Fruit fly (Drosophila melanogaster) whole organism, embryonic: ENCODE data around the gene Slmap.

ENCODE experiments used
- Abd-B ChIP-seq: fragments of 200-800 bp; sonication (Bioruptor generic); optimal IDR thresholded peaks from 2 replicates; lab custom pipeline; 2018; ENCODE audit warnings: missing biosample characterization, mild to moderate bottlenecking, missing genetic modification characterization, moderate library complexity
- BEAF-32 ChIP-seq: fragments of 200-800 bp; sonication (Bioruptor generic); optimal IDR thresholded peaks from 3 replicates; lab custom pipeline; 2017; ENCODE audit warnings: missing biosample characterization, missing genetic modification characterization, mild to moderate bottlenecking, moderate library complexity, missing genetic modification reagents
- CG10147 ChIP-seq: fragments of 200-800 bp; sonication (Bioruptor generic); optimal IDR thresholded peaks from 2 replicates; lab custom pipeline; 2019; ENCODE audit warnings: missing biosample characterization, mild to moderate bottlenecking, missing genetic modification characterization, moderate library complexity
- CG1024 ChIP-seq: fragments of 200-800 bp; sonication (Bioruptor generic); IDR thresholded peaks from 2 replicates; pipeline ENCODE4 v1.3.6; 2022; ENCODE audit warnings: missing biosample characterization, missing genetic modification characterization
- CG11723 ChIP-seq: fragments of 200-800 bp; sonication (Bioruptor generic); optimal IDR thresholded peaks from 2 replicates; lab custom pipeline; 2017; ENCODE audit warnings: missing biosample characterization, mild to moderate bottlenecking, missing genetic modification characterization
- CG12071 ChIP-seq: fragments of 200-800 bp; sonication (Bioruptor generic); optimal IDR thresholded peaks from 3 replicates; lab custom pipeline; 2018; ENCODE audit warnings: missing biosample characterization, mild to moderate bottlenecking, missing genetic modification characterization
- CG12219 ChIP-seq: fragments of 200-800 bp; sonication (Bioruptor generic); optimal IDR thresholded peaks from 3 replicates; lab custom pipeline; 2018; ENCODE audit warnings: missing biosample characterization, mild to moderate bottlenecking, missing genetic modification characterization
- CG12659 ChIP-seq: fragments of 200-800 bp; sonication (Bioruptor generic); optimal IDR thresholded peaks from 3 replicates; lab custom pipeline; 2017; ENCODE audit warnings: mild to moderate bottlenecking, missing biosample characterization, missing genetic modification reagents, missing genetic modification characterization
- CG14667 ChIP-seq: fragments of 200-800 bp; sonication (Bioruptor generic); IDR thresholded peaks from 2 replicates; pipeline ENCODE4 v1.3.6; 2022; ENCODE audit warnings: missing biosample characterization, missing genetic modification characterization
- CG14710 ChIP-seq: fragments of 200-800 bp; sonication (Bioruptor generic); optimal IDR thresholded peaks from 3 replicates; lab custom pipeline; 2019; ENCODE audit warnings: missing biosample characterization, mild to moderate bottlenecking, missing genetic modification characterization, moderate library complexity
- CG1603 ChIP-seq: fragments of 200-800 bp; sonication (Bioruptor generic); optimal IDR thresholded peaks from 2 replicates; lab custom pipeline; 2019; ENCODE audit warnings: missing biosample characterization, mild to moderate bottlenecking, missing genetic modification characterization, moderate library complexity
- CG17361 ChIP-seq: fragments of 200-800 bp; sonication (Bioruptor generic); IDR thresholded peaks from 3 replicates; pipeline ENCODE4 v1.3.6; 2022; ENCODE audit warnings: missing biosample characterization, missing genetic modification characterization
- CG17802 ChIP-seq: fragments of 200-800 bp; sonication (Bioruptor generic); optimal IDR thresholded peaks from 2 replicates; lab custom pipeline; 2018; ENCODE audit warnings: missing biosample characterization, mild to moderate bottlenecking, missing genetic modification characterization, moderate library complexity
- CG30020 ChIP-seq: fragments of 200-800 bp; optimal IDR thresholded peaks from 2 replicates; lab custom pipeline; 2019; ENCODE audit warnings: missing biosample characterization, mild to moderate bottlenecking, missing genetic modification characterization, moderate library complexity
- CG3065 ChIP-seq: fragments of 200-800 bp; sonication (Bioruptor generic); optimal IDR thresholded peaks from 2 replicates; lab custom pipeline; 2016; ENCODE audit warnings: missing biosample characterization, missing genetic modification characterization
- CG3163 ChIP-seq: fragments of 200-800 bp; sonication (Bioruptor generic); optimal IDR thresholded peaks from 3 replicates; lab custom pipeline; 2016; ENCODE audit warnings: missing biosample characterization, missing genetic modification characterization
- CG33213 ChIP-seq: fragments of 200-800 bp; sonication (Bioruptor generic); optimal IDR thresholded peaks from 3 replicates; lab custom pipeline; 2016; ENCODE audit warnings: missing biosample characterization, missing genetic modification characterization
- CG4617 ChIP-seq: fragments of 200-800 bp; sonication (Bioruptor generic); optimal IDR thresholded peaks from 3 replicates; lab custom pipeline; 2016; ENCODE audit warnings: missing biosample characterization, missing genetic modification characterization, borderline replicate concordance
- CG6683 ChIP-seq: fragments of 200-800 bp; sonication (Bioruptor generic); optimal IDR thresholded peaks from 2 replicates; lab custom pipeline; 2017; ENCODE audit warnings: missing biosample characterization, mild to moderate bottlenecking, missing genetic modification characterization, missing genetic modification reagents
- CG7357 ChIP-seq: fragments of 200-800 bp; sonication (Bioruptor generic); IDR thresholded peaks from 3 replicates; pipeline ENCODE4 v1.3.6; 2022; ENCODE audit warnings: missing biosample characterization, missing genetic modification characterization
- CG8089 ChIP-seq: fragments of 200-800 bp; sonication (Bioruptor generic); optimal IDR thresholded peaks from 3 replicates; lab custom pipeline; 2016; ENCODE audit warnings: missing biosample characterization, missing genetic modification characterization
- CG8290 ChIP-seq, 3 experiments: fragments of 200-800 bp; sonication (Bioruptor generic); optimal IDR thresholded peaks; 2 replicates each; lab custom pipeline; 2016 to 2019; ENCODE audit warnings: missing biosample characterization in 3 of 3, missing genetic modification characterization in 3 of 3, mild to moderate bottlenecking in 2 of 3, moderate library complexity in 1 of 3
- CoRest ChIP-seq: fragments of 200-800 bp; sonication (Bioruptor generic); optimal IDR thresholded peaks from 3 replicates; lab custom pipeline; 2018; ENCODE audit warnings: missing biosample characterization, mild to moderate bottlenecking, missing genetic modification characterization, moderate library complexity
- D19A ChIP-seq: fragments of 200-800 bp; optimal IDR thresholded peaks from 3 replicates; lab custom pipeline; 2019; ENCODE audit warnings: missing biosample characterization, mild to moderate bottlenecking, missing genetic modification characterization, moderate library complexity
- Ets97D ChIP-seq: fragments of 200-800 bp; sonication (Bioruptor generic); optimal IDR thresholded peaks from 3 replicates; lab custom pipeline; 2016; ENCODE audit warnings: missing biosample characterization, missing genetic modification characterization
- HmgZ ChIP-seq: fragments of 200-800 bp; sonication (Bioruptor generic); optimal IDR thresholded peaks from 2 replicates; lab custom pipeline; 2018; ENCODE audit warnings: missing biosample characterization, mild to moderate bottlenecking, missing genetic modification characterization
- Lhr ChIP-seq: fragments of 200-800 bp; sonication (Bioruptor generic); optimal IDR thresholded peaks from 3 replicates; lab custom pipeline; 2017; ENCODE audit warnings: mild to moderate bottlenecking, missing biosample characterization, missing genetic modification reagents, missing genetic modification characterization
- MBD-R2 ChIP-seq: fragments of 200-800 bp; sonication (Bioruptor generic); IDR thresholded peaks from 2 replicates; pipeline ENCODE4 v1.3.6; 2022; ENCODE audit warnings: missing biosample characterization, missing genetic modification characterization
- MESR4 ChIP-seq: fragments of 200-800 bp; sonication (Bioruptor generic); optimal IDR thresholded peaks from 2 replicates; lab custom pipeline; 2018; ENCODE audit warnings: missing biosample characterization, mild to moderate bottlenecking, missing genetic modification characterization, moderate library complexity
- Nf-YA ChIP-seq: fragments of 200-800 bp; sonication (Bioruptor generic); IDR thresholded peaks from 2 replicates; pipeline ENCODE4 v1.3.6; 2022; ENCODE audit warnings: missing biosample characterization, missing genetic modification characterization
- amos ChIP-seq: fragments of 200-800 bp; sonication (Bioruptor generic); IDR thresholded peaks from 2 replicates; pipeline ENCODE4 v1.3.6; 2022; ENCODE audit warnings: missing biosample characterization, missing genetic modification characterization; ENCODE audit not compliant: partially characterized antibody
- az2 ChIP-seq: fragments of 200-800 bp; sonication (Bioruptor generic); optimal IDR thresholded peaks from 3 replicates; lab custom pipeline; 2016; ENCODE audit warnings: missing biosample characterization, missing genetic modification characterization
- crp ChIP-seq, 2 experiments: fragments of 200-800 bp; sonication (Bioruptor generic); optimal IDR thresholded peaks; 2 replicates in 1 of 2; 3 replicates in 1 of 2; lab custom pipeline; 2017; ENCODE audit warnings: missing biosample characterization in 2 of 2, missing genetic modification characterization in 2 of 2, mild to moderate bottlenecking in 1 of 2, moderate library complexity in 1 of 2
- gfzf ChIP-seq: fragments of 200-800 bp; sonication (Bioruptor generic); optimal IDR thresholded peaks from 2 replicates; lab custom pipeline; 2016; ENCODE audit warnings: missing biosample characterization, mild to moderate bottlenecking, missing genetic modification characterization, moderate library complexity
- knrl ChIP-seq: fragments of 200-800 bp; sonication (Bioruptor generic); IDR thresholded peaks from 3 replicates; pipeline ENCODE4 v1.3.6; 2022; ENCODE audit warnings: missing biosample characterization, missing genetic modification characterization; ENCODE audit not compliant: partially characterized antibody
- nmo ChIP-seq: fragments of 200-800 bp; sonication (Bioruptor generic); optimal IDR thresholded peaks from 2 replicates; lab custom pipeline; 2018; ENCODE audit warnings: missing biosample characterization, mild to moderate bottlenecking, missing genetic modification characterization, moderate library complexity
- pfk ChIP-seq: fragments of 200-800 bp; sonication (Bioruptor generic); optimal IDR thresholded peaks from 2 replicates; lab custom pipeline; 2018; ENCODE audit warnings: missing biosample characterization, mild to moderate bottlenecking, missing genetic modification characterization, moderate library complexity
- phol ChIP-seq: fragments of 200-800 bp; sonication (Bioruptor generic); optimal IDR thresholded peaks from 3 replicates; lab custom pipeline; 2018; ENCODE audit warnings: missing biosample characterization, mild to moderate bottlenecking, missing genetic modification characterization, moderate library complexity
- pzg ChIP-seq: fragments of 200-800 bp; sonication (Bioruptor generic); optimal IDR thresholded peaks from 3 replicates; lab custom pipeline; 2018; ENCODE audit warnings: missing biosample characterization, mild to moderate bottlenecking, missing genetic modification characterization, moderate library complexity
- ranshi ChIP-seq: fragments of 200-800 bp; sonication (Bioruptor generic); IDR thresholded peaks from 2 replicates; pipeline ENCODE4 v1.3.6; 2022; ENCODE audit warnings: missing biosample characterization, missing genetic modification characterization
- row ChIP-seq: fragments of 200-800 bp; sonication (Bioruptor generic); IDR thresholded peaks from 3 replicates; pipeline ENCODE4 v1.3.6; 2022; ENCODE audit warnings: missing biosample characterization, missing genetic modification characterization
- run ChIP-seq: fragments of 200-800 bp; sonication (Bioruptor generic); optimal IDR thresholded peaks from 3 replicates; lab custom pipeline; 2018; ENCODE audit warnings: missing biosample characterization, mild to moderate bottlenecking, missing genetic modification characterization
- sisA ChIP-seq: fragments of 200-800 bp; sonication (Bioruptor generic); IDR thresholded peaks from 2 replicates; pipeline ENCODE4 v1.3.6; 2022; ENCODE audit warnings: missing biosample characterization, missing genetic modification characterization
- ssp ChIP-seq: fragments of 200-800 bp; sonication (Bioruptor generic); IDR thresholded peaks from 2 replicates; pipeline ENCODE4 v1.3.6; 2022; ENCODE audit warnings: missing biosample characterization, missing genetic modification characterization
- toy ChIP-seq: fragments of 200-800 bp; sonication (Bioruptor generic); IDR thresholded peaks from 2 replicates; pipeline ENCODE4 v1.3.6; 2022; ENCODE audit warnings: missing biosample characterization, missing genetic modification characterization
- yki ChIP-seq: fragments of >200 bp; optimal IDR thresholded peaks from 3 replicates; lab custom pipeline; 2018
- zen ChIP-seq: fragments of 200-800 bp; sonication (Bioruptor generic); optimal IDR thresholded peaks from 3 replicates; lab custom pipeline; 2018; ENCODE audit warnings: missing biosample characterization, mild to moderate bottlenecking, missing genetic modification characterization, moderate library complexity

Slmap gene

dm6 chr2L:22578920-22579548 is at the start of gene Slmap:
Gene Slmap, plus strand, starts transcription at chr2L:22579072.
- peak; percentile 46; the same call in 1 of the 2 replicates for TF ChIP-seq CG14667 (GFP tag; lab: Robert Waterston, UW)
- TF ChIP-seq zen (tag; lab: Kevin White, UChicago), result peak; percentile 29
- no peak for TF ChIP-seq toy (GFP tag; lab: Robert Waterston, UW)
- no peak for TF ChIP-seq Nf-YA (GFP tag; lab: Robert Waterston, UW)
- peak; percentile 35 for TF ChIP-seq CG8089 (GFP tag; lab: Kevin White, UChicago)
- peak in 1 of 2 experiments; percentile 37 for TF ChIP-seq crp (GFP tag; optimal IDR thresholded peaks at IDR 0.05; lab: Kevin White, UChicago)
- TF ChIP-seq gfzf (GFP tag; lab: Kevin White, UChicago), result peak; percentile 11
- peak; percentile 47 for TF ChIP-seq CG12659 (GFP tag; lab: Kevin White, UChicago)
- TF ChIP-seq CG3163 (GFP tag; lab: Kevin White, UChicago), result no peak
- 0 out of 3 replicates have a peak, but pooled peaks have one; percentile 7 for TF ChIP-seq knrl (GFP tag; lab: Robert Waterston, UW)
- no peak for TF ChIP-seq az2 (GFP tag; lab: Kevin White, UChicago)
- no peak for TF ChIP-seq CG12219 (GFP tag; lab: Kevin White, UChicago)
- TF ChIP-seq CG1603 (tag; lab: Kevin White, UChicago), result peak; percentile 100
- peak; percentile 7 for TF ChIP-seq CG14710
- TF ChIP-seq run (tag; lab: Kevin White, UChicago), result no peak
- TF ChIP-seq HmgZ (tag; lab: Kevin White, UChicago), result peak; percentile 0
- peak; percentile 71 for TF ChIP-seq row
- no peak for TF ChIP-seq CG3065
- TF ChIP-seq CG7357, result peak; percentile 78
- TF ChIP-seq pzg (GFP tag; lab: Kevin White, UChicago), result peak; percentile 50
- TF ChIP-seq CG4617 (GFP tag; lab: Kevin White, UChicago), result peak; percentile 80
- peak; percentile 64 for TF ChIP-seq Lhr (GFP tag; lab: Kevin White, UChicago)
- no peak for TF ChIP-seq CG10147
- TF ChIP-seq sisA (GFP tag; lab: Robert Waterston, UW), result no peak
- peak; percentile 91 for TF ChIP-seq pfk (GFP tag; lab: Kevin White, UChicago)
- peak; percentile 63 for TF ChIP-seq nmo (GFP tag; lab: Kevin White, UChicago)
- peak; percentile 47 for TF ChIP-seq MBD-R2 (GFP tag; lab: Robert Waterston, UW)
- peak; percentile 32 for TF ChIP-seq CG33213 (GFP tag; lab: Kevin White, UChicago)
- peak; percentile 92 for TF ChIP-seq CG11723 (GFP tag; lab: Kevin White, UChicago)
- TF ChIP-seq phol (tag; lab: Kevin White, UChicago), result peak; percentile 37
- TF ChIP-seq Ets97D (GFP tag; lab: Kevin White, UChicago), result peak; percentile 11
- TF ChIP-seq ranshi (GFP tag; lab: Robert Waterston, UW), result no peak
- TF ChIP-seq BEAF-32, result peak; percentile 16
- no peak for TF ChIP-seq CG6683 (GFP tag; lab: Kevin White, UChicago)
- TF ChIP-seq CG17802 (tag; lab: Kevin White, UChicago), result peak; percentile 97
- TF ChIP-seq CG8290 (GFP tag; optimal IDR thresholded peaks at IDR 0.05; lab: Kevin White, UChicago), result peak; percentile 49
- TF ChIP-seq CG8290 (tag; optimal IDR thresholded peaks at IDR 0.05; lab: Kevin White, UChicago), result peak in 1 of 2 experiments; percentile 38
- peak; percentile 29; the same call in 1 of the 3 replicates for TF ChIP-seq CG17361
- TF ChIP-seq MESR4 (GFP tag; lab: Kevin White, UChicago), result peak; percentile 21
- peak; percentile 31; the same call in 1 of the 2 replicates for TF ChIP-seq amos (GFP tag; lab: Robert Waterston, UW)
- TF ChIP-seq CG30020 (tag; lab: Kevin White, UChicago), result peak; percentile 99
- no peak for TF ChIP-seq yki (lab: Kevin White, UChicago)
- peak; percentile 79 for TF ChIP-seq Abd-B
- TF ChIP-seq D19A, result peak; percentile 27
- peak; percentile 98 for TF ChIP-seq ssp (GFP tag; lab: Robert Waterston, UW)
- peak; percentile 24 for TF ChIP-seq CoRest (tag; lab: Kevin White, UChicago)
- TF ChIP-seq CG12071 (GFP tag; lab: Kevin White, UChicago), result no peak
- peak; percentile 99 for TF ChIP-seq CG1024 (GFP tag; lab: Robert Waterston, UW)
